Worm (Caenorhabditis elegans): ENCODE results near the gene F58B4.6.

DNA sequence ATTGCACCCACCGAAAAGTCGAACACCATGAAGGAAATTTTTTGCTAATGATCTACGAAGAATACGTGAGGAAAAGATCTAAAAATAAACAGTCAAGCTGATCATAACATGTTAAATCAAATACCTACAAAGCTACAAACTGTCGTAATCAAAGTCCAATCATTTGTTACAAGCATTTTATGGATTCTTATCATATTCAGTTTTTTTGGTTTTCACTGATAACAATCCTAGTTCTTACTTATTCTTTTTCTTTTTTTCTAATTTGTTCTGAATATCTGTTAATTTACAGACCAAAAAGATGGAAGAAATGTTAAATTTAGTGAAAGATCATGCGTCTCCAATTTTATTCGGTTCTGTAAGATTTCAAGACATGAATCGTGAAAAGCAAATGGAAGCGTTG lies 30.0 kb downstream of the F58B4.6 start, which contains the start of gene F17C11.6:
- TF ChIP-seq unc-62 (GFP tag; optimal IDR thresholded peaks at IDR 0.05) (no peak), lin-39 (tag; optimal IDR thresholded peaks at IDR 0.05) (no peak), nhr-12 (tag; optimal IDR thresholded peaks at IDR 0.05) (no peak), nhr-28 (tag; optimal IDR thresholded peaks at IDR 0.05) (no peak), nhr-67 (tag; optimal IDR thresholded peaks at IDR 0.05) (no peak), elt-1 (tag; optimal IDR thresholded peaks at IDR 0.05) (no peak), jun-1 (tag; optimal IDR thresholded peaks at IDR 0.05) (no peak), daf-12 (tag; optimal IDR thresholded peaks at IDR 0.05) (no peak), egl-27 (tag; optimal IDR thresholded peaks at IDR 0.05) (no peak), R02D3.7 (tag; optimal IDR thresholded peaks at IDR 0.05) (no peak), nhr-77 (tag; optimal IDR thresholded peaks at IDR 0.05) (no peak), tbx-2 (tag; optimal IDR thresholded peaks at IDR 0.05) (no peak), skn-1 (tag; optimal IDR thresholded peaks at IDR 0.05) (no peak), nhr-237 (tag; optimal IDR thresholded peaks at IDR 0.05) (no peak)
